Worm (Caenorhabditis elegans) whole organism, L1 larva: ENCODE data around the gene chil-16.

ENCODE experiments used
- C16A3.4 ChIP-seq: fragments of 150-350 bp; optimal IDR thresholded peaks from 2 replicates; lab custom pipeline; 2014; ENCODE audit warnings: missing biosample characterization, missing genetic modification characterization
- C34B4.2 ChIP-seq: sonication (generic microtip); optimal IDR thresholded peaks from 2 replicates; lab custom pipeline; 2017; ENCODE audit warnings: mild to moderate bottlenecking, missing genetic modification characterization, missing compliant biosample characterization
- aha-1 ChIP-seq: fragments of 150-350 bp; optimal IDR thresholded peaks from 2 replicates; lab custom pipeline; 2014; ENCODE audit warnings: missing biosample characterization, missing genetic modification characterization
- alr-1 ChIP-seq: fragments of 200-800 bp; sonication (Bioruptor generic); optimal IDR thresholded peaks from 2 replicates; lab custom pipeline; 2018; ENCODE audit warnings: borderline replicate concordance, mild to moderate bottlenecking, missing genetic modification characterization, missing compliant biosample characterization
- aly-2 ChIP-seq: fragments of 150-350 bp; optimal IDR thresholded peaks from 2 replicates; lab custom pipeline; 2014; ENCODE audit warnings: missing biosample characterization, missing genetic modification characterization
- ama-1 ChIP-seq: fragments of 150-350 bp; optimal IDR thresholded peaks from 2 replicates; lab custom pipeline; 2014
- blmp-1 ChIP-seq: fragments of 150-350 bp; optimal IDR thresholded peaks from 2 replicates; lab custom pipeline; 2014; ENCODE audit warnings: missing biosample characterization, missing genetic modification characterization
- ceh-88 ChIP-seq: fragments of 200-800 bp; sonication (Bioruptor generic); IDR thresholded peaks from 2 replicates; pipeline ENCODE4 v1.3.6; 2022; ENCODE audit warnings: missing genetic modification characterization, missing compliant biosample characterization
- dpl-1 ChIP-seq, 3 experiments: fragments of 150-350 bp in 2 of 3; sonication (generic microtip) in 1 of 3; optimal IDR thresholded peaks; 2 replicates each; lab custom pipeline; 2014 to 2017; ENCODE audit warnings: missing biosample characterization in 3 of 3, missing genetic modification characterization in 3 of 3, missing genetic modification reagents in 3 of 3
- efl-3 ChIP-seq: fragments of 200-800 bp; sonication (Bioruptor generic); optimal IDR thresholded peaks from 2 replicates; lab custom pipeline; 2018; ENCODE audit warnings: mild to moderate bottlenecking, missing genetic modification characterization, missing compliant biosample characterization
- egl-13 ChIP-seq: sonication (generic microtip); optimal IDR thresholded peaks from 2 replicates; lab custom pipeline; 2016; ENCODE audit warnings: missing genotype, missing genetic modification reagents, missing genetic modification characterization, missing compliant biosample characterization
- egl-27 ChIP-seq, 2 experiments: fragments of 150-350 bp in 1 of 2; sonication (generic microtip); optimal IDR thresholded peaks; 3 replicates each; lab custom pipeline; 2017 to 2018; ENCODE audit warnings: missing biosample characterization in 2 of 2, missing genetic modification characterization in 2 of 2, missing genetic modification reagents in 2 of 2
- elt-2 ChIP-seq: sonication (generic microtip); optimal IDR thresholded peaks from 2 replicates; lab custom pipeline; 2016; ENCODE audit warnings: missing genetic modification characterization, mild to moderate bottlenecking, inconsistent platforms, missing compliant biosample characterization, missing genetic modification reagents
- elt-3 ChIP-seq, 6 experiments: fragments of 150-350 bp in 1 of 6; sonication (generic microtip); optimal IDR thresholded peaks; 2 replicates each; lab custom pipeline; 2017 to 2018; ENCODE audit warnings: missing biosample characterization in 6 of 6, missing genetic modification characterization in 6 of 6, inconsistent platforms in 1 of 6
- ets-5 ChIP-seq: fragments of 200-800 bp; sonication (Bioruptor generic); IDR thresholded peaks from 2 replicates; pipeline ENCODE4 v1.3.6; 2022; ENCODE audit warnings: missing genetic modification characterization, missing compliant biosample characterization
- fos-1 ChIP-seq: fragments of 150-350 bp; optimal IDR thresholded peaks from 2 replicates; lab custom pipeline; 2014; ENCODE audit warnings: missing biosample characterization, missing genetic modification characterization
- hlh-4 ChIP-seq: sonication (generic microtip); optimal IDR thresholded peaks from 2 replicates; lab custom pipeline; 2016; ENCODE audit warnings: mild to moderate bottlenecking, missing genetic modification characterization, missing compliant biosample characterization
- hpl-2 ChIP-seq: fragments of 150-350 bp; optimal IDR thresholded peaks from 2 replicates; lab custom pipeline; 2014; ENCODE audit warnings: missing biosample characterization, missing genetic modification reagents, missing genetic modification characterization
- irx-1 ChIP-seq: sonication (generic microtip); optimal IDR thresholded peaks from 2 replicates; lab custom pipeline; 2016; ENCODE audit warnings: missing genetic modification characterization, missing compliant biosample characterization
- jun-1 ChIP-seq: fragments of 150-350 bp; optimal IDR thresholded peaks from 2 replicates; lab custom pipeline; 2014; ENCODE audit warnings: missing biosample characterization, missing genetic modification reagents, missing genetic modification characterization
- lin-14 ChIP-seq: fragments of 200-800 bp; sonication (Bioruptor generic); optimal IDR thresholded peaks from 2 replicates; lab custom pipeline; 2018; ENCODE audit warnings: mild to moderate bottlenecking, missing genetic modification characterization, moderate library complexity, missing compliant biosample characterization
- lin-35 ChIP-seq, 2 experiments: fragments of 150-350 bp; optimal IDR thresholded peaks; 2 replicates each; lab custom pipeline; 2014; ENCODE audit warnings: missing biosample characterization in 2 of 2, missing genetic modification characterization in 2 of 2, missing genetic modification reagents in 2 of 2
- lin-39 ChIP-seq: fragments of 150-350 bp; optimal IDR thresholded peaks from 2 replicates; lab custom pipeline; 2014; ENCODE audit warnings: missing biosample characterization, missing genetic modification reagents, missing genetic modification characterization
- lir-3 ChIP-seq: sonication (generic microtip); optimal IDR thresholded peaks from 2 replicates; lab custom pipeline; 2016; ENCODE audit warnings: mild to moderate bottlenecking, missing genetic modification characterization, moderate library complexity, missing compliant biosample characterization; ENCODE audit not compliant: poor library complexity
- lsy-2 ChIP-seq, 2 experiments: fragments of 150-350 bp; optimal IDR thresholded peaks; 2 replicates each; lab custom pipeline; 2014; ENCODE audit warnings: missing biosample characterization in 2 of 2, missing genetic modification characterization in 2 of 2
- mab-9 ChIP-seq: fragments of 200-800 bp; sonication (Bioruptor generic); IDR thresholded peaks from 2 replicates; pipeline ENCODE4 v1.3.6; 2022; ENCODE audit warnings: missing genetic modification reagents, missing genetic modification characterization, missing compliant biosample characterization
- mef-2 ChIP-seq: fragments of 150-350 bp; optimal IDR thresholded peaks from 2 replicates; lab custom pipeline; 2014; ENCODE audit warnings: missing biosample characterization, missing genetic modification characterization
- mep-1 ChIP-seq: fragments of 150-350 bp; optimal IDR thresholded peaks from 2 replicates; lab custom pipeline; 2014; ENCODE audit warnings: missing biosample characterization, missing genetic modification characterization
- nhr-20 ChIP-seq: sonication (generic microtip); optimal IDR thresholded peaks from 2 replicates; lab custom pipeline; 2016; ENCODE audit warnings: mild to moderate bottlenecking, missing genetic modification characterization, missing compliant biosample characterization
- nhr-237 ChIP-seq: fragments of 150-350 bp; optimal IDR thresholded peaks from 2 replicates; lab custom pipeline; 2014; ENCODE audit warnings: missing biosample characterization, missing genetic modification characterization
- nhr-28 ChIP-seq: fragments of 150-350 bp; optimal IDR thresholded peaks from 2 replicates; lab custom pipeline; 2014; ENCODE audit warnings: missing biosample characterization, missing genetic modification characterization
- nhr-47 ChIP-seq: sonication (generic microtip); optimal IDR thresholded peaks from 2 replicates; lab custom pipeline; 2016; ENCODE audit warnings: mild to moderate bottlenecking, missing genetic modification characterization, moderate library complexity, missing compliant biosample characterization
- nhr-71 ChIP-seq: sonication (generic microtip); optimal IDR thresholded peaks from 2 replicates; lab custom pipeline; 2016; ENCODE audit warnings: mild to moderate bottlenecking, missing genetic modification characterization, moderate library complexity, missing compliant biosample characterization
- nhr-76 ChIP-seq: sonication (generic microtip); optimal IDR thresholded peaks from 2 replicates; lab custom pipeline; 2017; ENCODE audit warnings: missing biosample characterization, missing genetic modification characterization
- nhr-77 ChIP-seq: fragments of 150-350 bp; optimal IDR thresholded peaks from 2 replicates; lab custom pipeline; 2014; ENCODE audit warnings: missing biosample characterization, missing genetic modification characterization
- nhr-84 ChIP-seq: sonication (generic microtip); optimal IDR thresholded peaks from 2 replicates; lab custom pipeline; 2017; ENCODE audit warnings: missing biosample characterization, missing genetic modification characterization
- nhr-85 ChIP-seq: sonication (generic microtip); peaks from one replicate; lab custom pipeline; 2016; ENCODE audit warnings: missing genetic modification characterization, inconsistent platforms, missing compliant biosample characterization
- pag-3 ChIP-seq: sonication (generic microtip); optimal IDR thresholded peaks from 2 replicates; lab custom pipeline; 2017; ENCODE audit warnings: missing genetic modification characterization, mild to moderate bottlenecking, missing compliant biosample characterization, antibody characterized with exemption, borderline replicate concordance; ENCODE audit not compliant: insufficient read depth
- pqm-1 ChIP-seq: sonication (generic microtip); optimal IDR thresholded peaks from 3 replicates; lab custom pipeline; 2017; ENCODE audit warnings: missing biosample characterization, missing genetic modification characterization
- skn-1 ChIP-seq: fragments of 150-350 bp; optimal IDR thresholded peaks from 2 replicates; lab custom pipeline; 2014; ENCODE audit warnings: missing biosample characterization, missing genetic modification characterization
- snpc-4 ChIP-seq: fragments of 150-350 bp; optimal IDR thresholded peaks from 2 replicates; lab custom pipeline; 2014; ENCODE audit warnings: missing biosample characterization, missing genetic modification characterization
- snu-23 ChIP-seq: sonication (generic microtip); optimal IDR thresholded peaks from 2 replicates; lab custom pipeline; 2016; ENCODE audit warnings: missing genetic modification characterization, missing compliant biosample characterization
- sox-4 ChIP-seq: sonication (generic microtip); optimal IDR thresholded peaks from 2 replicates; lab custom pipeline; 2016; ENCODE audit warnings: missing genetic modification characterization, missing compliant biosample characterization
- sptf-1 ChIP-seq: fragments of 150-350 bp; optimal IDR thresholded peaks from 2 replicates; lab custom pipeline; 2014; ENCODE audit warnings: missing biosample characterization, missing genetic modification characterization
- unc-30 ChIP-seq: sonication (generic microtip); optimal IDR thresholded peaks from 2 replicates; lab custom pipeline; 2017; ENCODE audit warnings: missing biosample characterization, missing genetic modification characterization
- unc-98 ChIP-seq: fragments of 200-800 bp; sonication (Bioruptor generic); IDR thresholded peaks from 2 replicates; pipeline ENCODE4 v1.3.6; 2022; ENCODE audit warnings: missing genetic modification characterization, missing compliant biosample characterization
- xbp-1 ChIP-seq: sonication (generic microtip); optimal IDR thresholded peaks from 2 replicates; lab custom pipeline; 2016; ENCODE audit warnings: missing genetic modification characterization, missing compliant biosample characterization
- zag-1 ChIP-seq: fragments of 150-350 bp; optimal IDR thresholded peaks from 2 replicates; lab custom pipeline; 2014; ENCODE audit warnings: missing biosample characterization, missing genetic modification characterization
- ztf-11 ChIP-seq, 2 experiments: sonication (generic microtip); optimal IDR thresholded peaks; 2 replicates each; lab custom pipeline; 2016 to 2017; ENCODE audit warnings: missing genetic modification characterization in 2 of 2, missing biosample characterization in 1 of 2, missing compliant biosample characterization in 1 of 2

The chil-16 gene

ce11 chrII:9490589-9490988 lies 48.9 kb upstream of the chil-16 start (continued):
- TF ChIP-seq nhr-76 (tag; lab: Kevin White, UChicago) (no peak), aha-1 (tag; lab: Kevin White, UChicago) (no peak), nhr-28 (tag; lab: Kevin White, UChicago) (no peak), ets-5 (GFP tag; lab: Robert Waterston, UW) (no peak), nhr-20 (tag; lab: Kevin White, UChicago) (peak; percentile 61), snu-23 (GFP tag; lab: Kevin White, UChicago) (no peak), pag-3 (tag; lab: Kevin White, UChicago) (no peak), lin-39 (tag; lab: Kevin White, UChicago) (no peak), lsy-2 (tag; optimal IDR thresholded peaks at IDR 0.05; lab: Kevin White, UChicago) (peak in 1 of 2 experiments; percentile 24), lin-14 (GFP tag; lab: Kevin White, UChicago) (peak; percentile 39), nhr-47 (no peak), irx-1 (tag; lab: Kevin White, UChicago) (no peak)

ce11 chrII:9489922-9490321 lies 48.2 kb upstream of the chil-16 start:
- TF ChIP-seq snpc-4, result no peak
- no peak for TF ChIP-seq ztf-11 (tag; optimal IDR thresholded peaks at IDR 0.05; lab: Kevin White, UChicago)
- TF ChIP-seq ceh-88 (GFP tag; lab: Robert Waterston, UW), result no peak
- no peak for TF ChIP-seq nhr-71 (tag; lab: Kevin White, UChicago)
- no peak for TF ChIP-seq unc-98 (GFP tag; lab: Robert Waterston, UW)
- no peak for TF ChIP-seq hlh-4 (tag; lab: Kevin White, UChicago)
- no peak for TF ChIP-seq egl-13 (tag; lab: Kevin White, UChicago)
- TF ChIP-seq lin-39 (tag; lab: Kevin White, UChicago), result no peak
- no peak for TF ChIP-seq C16A3.4 (tag; lab: Kevin White, UChicago)
- TF ChIP-seq efl-3, result no peak
- no peak for TF ChIP-seq zag-1
- no peak for TF ChIP-seq elt-2 (tag; lab: Kevin White, UChicago)
- TF ChIP-seq sox-4 (tag; lab: Kevin White, UChicago), result no peak
- TF ChIP-seq egl-27 (tag; optimal IDR thresholded peaks at IDR 0.05; lab: Kevin White, UChicago), result no peak

ce11 chrII:9487337-9487950 lies 45.7 kb upstream of the chil-16 start, which contains the start of gene T19H5.4:
Gene T19H5.4 (minus strand): TSS chrII:9487387.
- TF ChIP-seq aly-2 (no peak), xbp-1 (tag; lab: Kevin White, UChicago) (peak; percentile 18), fos-1 (tag; lab: Kevin White, UChicago) (no peak), skn-1 (tag; lab: Kevin White, UChicago) (peak; percentile 34), nhr-85 (peak; percentile 94), unc-30 (tag; lab: Kevin White, UChicago) (no peak), alr-1 (no peak), lin-39 (tag; lab: Kevin White, UChicago) (no peak), nhr-237 (no peak), sptf-1 (tag; lab: Kevin White, UChicago) (no peak), egl-13 (tag; lab: Kevin White, UChicago) (no peak), lin-35 (GFP tag; optimal IDR thresholded peaks at IDR 0.05; lab: Kevin White, UChicago) (peak; percentile 15 to 61), nhr-84 (tag; lab: Kevin White, UChicago) (no peak), hpl-2 (no peak), dpl-1 (GFP tag; optimal IDR thresholded peaks at IDR 0.05; lab: Kevin White, UChicago) (peak in 2 of 3 experiments; percentile 10 to 16), ets-5 (GFP tag; lab: Robert Waterston, UW) (no peak), ceh-88 (GFP tag; lab: Robert Waterston, UW) (no peak), elt-3 (tag; optimal IDR thresholded peaks at IDR 0.05; lab: Kevin White, UChicago) (peak in 4 of 6 experiments; percentile 45 to 68 (median 60)), nhr-71 (tag; lab: Kevin White, UChicago) (peak; percentile 81), pqm-1 (tag; lab: Kevin White, UChicago) (no peak), mep-1 (no peak), nhr-77 (tag; lab: Kevin White, UChicago) (no peak), blmp-1 (tag; lab: Kevin White, UChicago) (peak; percentile 64), C34B4.2 (tag; lab: Kevin White, UChicago) (no peak), mef-2 (tag; lab: Kevin White, UChicago) (no peak), jun-1 (tag; lab: Kevin White, UChicago) (peak; percentile 34), lir-3 (tag; lab: Kevin White, UChicago) (peak; percentile 12), mab-9 (GFP tag; lab: Robert Waterston, UW) (no peak), ama-1 (lab: Kevin White, UChicago) (no peak)
